Worm (Caenorhabditis elegans): ENCODE data around the gene sri-53.
"Not testable (repeated sequence)": the region's sequence is repeated elsewhere in the genome, so short reads cannot be mapped to it uniquely, and the experiment has no call there.

Gene sri-53

ce11 chrII:3191544-3191943 lies 10.9 kb downstream of the sri-53 start, which contains the start of gene Y27F2A.9:
Gene Y27F2A.9 (minus strand): TSS chrII:3191644.
- TF ChIP-seq fkh-4 (tag; optimal IDR thresholded peaks at IDR 0.05; ENCODE audit: borderline replicate concordance); zag-1 (tag; optimal IDR thresholded peaks at IDR 0.05); elt-2 (tag; optimal IDR thresholded peaks at IDR 0.05): not testable (repeated sequence)

ce11 chrII:3189038-3189437 lies 13.4 kb downstream of the sri-53 start, which contains the start of gene Y27F2A.11:
Gene Y27F2A.11 (plus strand): TSS chrII:3189338.
- not testable (repeated sequence) for TF ChIP-seq unc-30 (tag; optimal IDR thresholded peaks at IDR 0.05); hlh-4 (tag; optimal IDR thresholded peaks at IDR 0.05); hpl-2 (GFP tag; optimal IDR thresholded peaks at IDR 0.05)

ce11 chrII:3185848-3186247 lies 16.6 kb downstream of the sri-53 start:
- TF ChIP-seq lin-13 (GFP tag; optimal IDR thresholded peaks at IDR 0.05) (no peak), unc-62 (GFP tag; optimal IDR thresholded peaks at IDR 0.05) (no peak), unc-98 (GFP tag; IDR thresholded peaks at IDR 0.05) (no peak), ceh-88 (GFP tag; IDR thresholded peaks at IDR 0.05) (no peak), lin-15B (tag; optimal IDR thresholded peaks at IDR 0.05) (no peak), mdl-1 (tag; optimal IDR thresholded peaks at IDR 0.05) (no peak), jun-1 (tag; optimal IDR thresholded peaks at IDR 0.05) (no peak), nhr-76 (tag; optimal IDR thresholded peaks at IDR 0.05) (no peak), lin-39 (tag; optimal IDR thresholded peaks at IDR 0.05) (no peak), elt-3 (tag; optimal IDR thresholded peaks at IDR 0.05) (no peak)

ce11 chrII:3184858-3185257 lies 17.6 kb downstream of the sri-53 start, which contains the start of gene sri-78:
Gene sri-78 (plus strand): TSS chrII:3185158.
- TF ChIP-seq fkh-4 (tag; optimal IDR thresholded peaks at IDR 0.05; ENCODE audit: borderline replicate concordance); isw-1 (GFP tag; IDR thresholded peaks at IDR 0.05); hlh-17 (GFP tag; optimal IDR thresholded peaks at IDR 0.05; ENCODE audit: borderline replicate concordance): not testable (repeated sequence)

- not testable (repeated sequence) for TF ChIP-seq F16B12.6, mdl-1, lin-39 (tag; optimal IDR thresholded peaks at IDR 0.05)
Observed at ce11 chrII:3183300-3183840, 19.0 kb downstream of the sri-53 start, which contains the start of the genes Y27F2A.6 and Y27F2A.8. Gene Y27F2A.6 (minus strand): TSS chrII:3183400. Gene Y27F2A.8 (plus strand): TSS chrII:3183790.

- TF ChIP-seq ceh-88 (GFP tag; IDR thresholded peaks at IDR 0.05); ceh-90 (tag; optimal IDR thresholded peaks at IDR 0.05); zag-1 (tag; optimal IDR thresholded peaks at IDR 0.05): not testable (repeated sequence)
Observed at ce11 chrII:3177663-3178062, 24.8 kb downstream of the sri-53 start, which contains the start of gene sri-40. Gene sri-40 (plus strand): TSS chrII:3177963.

- TF ChIP-seq swsn-7 (tag; optimal IDR thresholded peaks at IDR 0.05) (no peak), grh-1 (GFP tag; IDR thresholded peaks at IDR 0.05) (no peak), nhr-12 (tag; optimal IDR thresholded peaks at IDR 0.05) (no peak), C34B4.2 (tag; optimal IDR thresholded peaks at IDR 0.05) (no peak), mep-1 (tag; optimal IDR thresholded peaks at IDR 0.05) (no peak), rnt-1 (tag; optimal IDR thresholded peaks at IDR 0.05) (no peak)
Observed at ce11 chrII:3172176-3172575, 30.2 kb downstream of the sri-53 start, which contains the start of gene Y27F2A.10. Gene Y27F2A.10 (minus strand): TSS chrII:3172276.

ce11 chrII:3170089-3170488 lies 32.3 kb downstream of the sri-53 start, which contains the start of gene fbxc-55:
Gene fbxc-55 (minus strand): TSS chrII:3170189.
- TF ChIP-seq xbp-1 (tag; optimal IDR thresholded peaks at IDR 0.05) (no peak), nhr-12 (tag; optimal IDR thresholded peaks at IDR 0.05) (no peak), unc-86 (tag; optimal IDR thresholded peaks at IDR 0.05) (no peak), F16B12.6 (tag; optimal IDR thresholded peaks at IDR 0.05) (no peak), ces-1 (GFP tag; optimal IDR thresholded peaks at IDR 0.05) (no peak), unc-98 (GFP tag; IDR thresholded peaks at IDR 0.05) (no peak), hlh-4 (tag; optimal IDR thresholded peaks at IDR 0.05) (no peak), nhr-28 (tag; optimal IDR thresholded peaks at IDR 0.05) (no peak), dpl-1 (GFP tag; optimal IDR thresholded peaks at IDR 0.05) (no peak), lin-14 (GFP tag; optimal IDR thresholded peaks at IDR 0.05) (no peak), ceh-88 (GFP tag; IDR thresholded peaks at IDR 0.05) (no peak), tbx-2 (tag; optimal IDR thresholded peaks at IDR 0.05) (no peak), pqm-1 (tag; optimal IDR thresholded peaks at IDR 0.05) (no peak)
